Fruit fly (Drosophila melanogaster) whole organism, prepupa: ENCODE results near the gene Ir7c.
A peak's percentile ranks its signal among the peaks of the same experiment; 100 is the strongest.

ENCODE experiments used
- Blimp-1 ChIP-seq: fragments of 200-800 bp; sonication (Bioruptor generic); optimal IDR thresholded peaks from 3 replicates; lab custom pipeline; 2017; ENCODE audit warnings: missing biosample characterization, missing genetic modification characterization, mild to moderate bottlenecking, moderate library complexity, missing genetic modification reagents
- CG11762 ChIP-seq: fragments of 200-800 bp; sonication (Bioruptor generic); optimal IDR thresholded peaks from 3 replicates; lab custom pipeline; 2016; ENCODE audit warnings: missing biosample characterization, missing genetic modification characterization; ENCODE audit not compliant: insufficient read depth
- CG11902 ChIP-seq: fragments of 200-800 bp; sonication (Bioruptor generic); optimal IDR thresholded peaks from 3 replicates; lab custom pipeline; 2016; ENCODE audit warnings: missing biosample characterization, missing genetic modification characterization
- CG15336 ChIP-seq: fragments of 200-800 bp; sonication (Bioruptor generic); IDR thresholded peaks from 2 replicates; pipeline ENCODE4 v1.3.6; 2022; ENCODE audit warnings: missing biosample characterization, missing genetic modification characterization
- CG1621 ChIP-seq: fragments of 200-800 bp; sonication (Bioruptor generic); optimal IDR thresholded peaks from 3 replicates; lab custom pipeline; 2018; ENCODE audit warnings: missing biosample characterization, mild to moderate bottlenecking, missing genetic modification characterization
- CG3032 ChIP-seq: fragments of 200-800 bp; optimal IDR thresholded peaks from 2 replicates; lab custom pipeline; 2019; ENCODE audit warnings: missing biosample characterization, mild to moderate bottlenecking, missing genetic modification characterization, moderate library complexity
- CG34406 ChIP-seq: fragments of 200-800 bp; sonication (Bioruptor generic); optimal IDR thresholded peaks from 3 replicates; lab custom pipeline; 2016; ENCODE audit warnings: missing biosample characterization, missing genetic modification characterization
- CG3919 ChIP-seq: fragments of 200-800 bp; sonication (Bioruptor generic); optimal IDR thresholded peaks from 3 replicates; lab custom pipeline; 2016; ENCODE audit warnings: missing biosample characterization, missing genetic modification characterization
- CG4318 ChIP-seq: fragments of 200-800 bp; sonication (Bioruptor generic); optimal IDR thresholded peaks from 3 replicates; lab custom pipeline; 2017; ENCODE audit warnings: missing biosample characterization, mild to moderate bottlenecking, missing genetic modification characterization
- CG6163 ChIP-seq: fragments of 200-800 bp; sonication (Bioruptor generic); IDR thresholded peaks from 3 replicates; pipeline ENCODE4 v1.3.6; 2022; ENCODE audit warnings: missing biosample characterization, missing genetic modification characterization
- CG6276 ChIP-seq: fragments of 200-800 bp; sonication (Bioruptor generic); optimal IDR thresholded peaks from 2 replicates; lab custom pipeline; 2017; ENCODE audit warnings: missing biosample characterization, mild to moderate bottlenecking, missing genetic modification characterization
- CG6808 ChIP-seq: fragments of 200-800 bp; sonication (Bioruptor generic); optimal IDR thresholded peaks from 3 replicates; lab custom pipeline; 2017; ENCODE audit warnings: missing biosample characterization, missing genetic modification characterization, mild to moderate bottlenecking, moderate library complexity, missing genetic modification reagents
- CG6854 ChIP-seq: fragments of 200-800 bp; sonication (Bioruptor generic); optimal IDR thresholded peaks from 2 replicates; lab custom pipeline; 2017; ENCODE audit warnings: missing biosample characterization, mild to moderate bottlenecking, missing genetic modification characterization
- CG8319 ChIP-seq: fragments of 200-800 bp; sonication (Bioruptor generic); optimal IDR thresholded peaks from 3 replicates; lab custom pipeline; 2016; ENCODE audit warnings: missing biosample characterization, missing genetic modification characterization
- CG8632 ChIP-seq: fragments of 200-800 bp; sonication (Bioruptor generic); optimal IDR thresholded peaks from 3 replicates; lab custom pipeline; 2016; ENCODE audit warnings: missing biosample characterization, missing genetic modification characterization
- CG9139 ChIP-seq: fragments of 200-800 bp; sonication (Bioruptor generic); optimal IDR thresholded peaks from 3 replicates; lab custom pipeline; 2017; ENCODE audit warnings: missing biosample characterization, mild to moderate bottlenecking, missing genetic modification characterization
- Eip75B ChIP-seq: fragments of 200-800 bp; sonication (Bioruptor generic); optimal IDR thresholded peaks from 3 replicates; lab custom pipeline; 2016; ENCODE audit warnings: missing biosample characterization, missing genetic modification characterization
- Eip78C ChIP-seq: fragments of 200-800 bp; sonication (Bioruptor generic); peaks from one replicate; lab custom pipeline; 2016; ENCODE audit warnings: missing biosample characterization, missing genetic modification characterization
- Eip93F ChIP-seq: fragments of 200-800 bp; sonication (Bioruptor generic); optimal IDR thresholded peaks from 2 replicates; lab custom pipeline; 2016; ENCODE audit warnings: missing biosample characterization, mild to moderate bottlenecking, missing genetic modification characterization
- Ets21C ChIP-seq: fragments of 200-800 bp; sonication (Bioruptor generic); optimal IDR thresholded peaks from 3 replicates; lab custom pipeline; 2016; ENCODE audit warnings: missing biosample characterization, missing genetic modification characterization
- Ets96B ChIP-seq: fragments of 200-800 bp; optimal IDR thresholded peaks from 2 replicates; lab custom pipeline; 2019; ENCODE audit warnings: missing biosample characterization, mild to moderate bottlenecking, missing genetic modification characterization, moderate library complexity
- Gug ChIP-seq: fragments of 200-800 bp; sonication (Bioruptor generic); IDR thresholded peaks from 2 replicates; pipeline ENCODE4 v1.3.6; 2022; ENCODE audit warnings: missing biosample characterization, missing genetic modification characterization
- Hr38 ChIP-seq: sonication (Bioruptor generic); optimal IDR thresholded peaks from 2 replicates; lab custom pipeline; 2016; ENCODE audit warnings: missing biosample characterization, missing genetic modification characterization
- Hr39 ChIP-seq: fragments of 200-800 bp; sonication (Bioruptor generic); optimal IDR thresholded peaks from 2 replicates; lab custom pipeline; 2016; ENCODE audit warnings: missing biosample characterization, missing genetic modification characterization
- Hr4 ChIP-seq: fragments of 200-800 bp; sonication (Bioruptor generic); optimal IDR thresholded peaks from 3 replicates; lab custom pipeline; 2016; ENCODE audit warnings: missing biosample characterization, missing genetic modification characterization
- Lpt ChIP-seq: fragments of 200-800 bp; sonication (Bioruptor generic); optimal IDR thresholded peaks from 3 replicates; lab custom pipeline; 2016; ENCODE audit warnings: missing biosample characterization, missing genetic modification characterization
- Met ChIP-seq: fragments of 200-800 bp; sonication (Bioruptor generic); optimal IDR thresholded peaks from 3 replicates; lab custom pipeline; 2016; ENCODE audit warnings: missing biosample characterization, missing genetic modification characterization
- OdsH ChIP-seq: fragments of 200-800 bp; sonication (Bioruptor generic); optimal IDR thresholded peaks from 3 replicates; lab custom pipeline; 2016; ENCODE audit warnings: missing biosample characterization, missing genetic modification characterization
- Smox ChIP-seq: fragments of 200-800 bp; sonication (Bioruptor generic); optimal IDR thresholded peaks from 3 replicates; lab custom pipeline; 2016; ENCODE audit warnings: missing biosample characterization, missing genetic modification characterization
- Sox102F ChIP-seq: fragments of 200-800 bp; sonication (Bioruptor generic); optimal IDR thresholded peaks from 2 replicates; lab custom pipeline; 2016; ENCODE audit warnings: missing biosample characterization, mild to moderate bottlenecking, missing genetic modification characterization
- Sox14 ChIP-seq: fragments of 200-800 bp; sonication (Bioruptor generic); optimal IDR thresholded peaks from 3 replicates; lab custom pipeline; 2016; ENCODE audit warnings: missing biosample characterization, missing genetic modification characterization
- acj6 ChIP-seq: fragments of 200-800 bp; sonication (Bioruptor generic); optimal IDR thresholded peaks from 3 replicates; lab custom pipeline; 2016; ENCODE audit warnings: missing biosample characterization, missing genetic modification characterization
- cyc ChIP-seq: fragments of 200-800 bp; sonication (Bioruptor generic); optimal IDR thresholded peaks from 3 replicates; lab custom pipeline; 2016; ENCODE audit warnings: missing biosample characterization, missing genetic modification characterization
- dsx ChIP-seq: fragments of 200-800 bp; optimal IDR thresholded peaks from 3 replicates; lab custom pipeline; 2019; ENCODE audit warnings: missing biosample characterization, mild to moderate bottlenecking, missing genetic modification characterization, moderate library complexity; ENCODE audit not compliant: poor library complexity, severe bottlenecking
- esn ChIP-seq: fragments of 200-800 bp; sonication (Bioruptor generic); optimal IDR thresholded peaks from 2 replicates; lab custom pipeline; 2016; ENCODE audit warnings: missing biosample characterization, mild to moderate bottlenecking, missing genetic modification characterization, moderate library complexity
- fd59A ChIP-seq: fragments of 200-800 bp; sonication (Bioruptor generic); optimal IDR thresholded peaks from 2 replicates; lab custom pipeline; 2017; ENCODE audit warnings: missing biosample characterization, mild to moderate bottlenecking, missing genetic modification characterization, missing genetic modification reagents
- fd85E ChIP-seq: fragments of 200-800 bp; sonication (Bioruptor generic); optimal IDR thresholded peaks from 3 replicates; lab custom pipeline; 2016; ENCODE audit warnings: missing biosample characterization, missing genetic modification characterization
- fkh ChIP-seq: fragments of 200-800 bp; sonication (Bioruptor generic); optimal IDR thresholded peaks from 3 replicates; lab custom pipeline; 2017; ENCODE audit warnings: missing biosample characterization, mild to moderate bottlenecking, missing genetic modification characterization, moderate library complexity
- lz ChIP-seq: fragments of 200-800 bp; sonication (Bioruptor generic); optimal IDR thresholded peaks from 3 replicates; lab custom pipeline; 2016; ENCODE audit warnings: missing biosample characterization, missing genetic modification characterization
- pdm3 ChIP-seq: fragments of 200-800 bp; sonication (Bioruptor generic); optimal IDR thresholded peaks from 3 replicates; lab custom pipeline; 2016; ENCODE audit warnings: missing biosample characterization, missing genetic modification characterization
- salr ChIP-seq, 2 experiments: fragments of 200-800 bp; sonication (Bioruptor generic); optimal IDR thresholded peaks; 3 replicates each; lab custom pipeline; 2016 to 2018; ENCODE audit warnings: missing biosample characterization in 2 of 2, missing genetic modification characterization in 2 of 2, mild to moderate bottlenecking in 1 of 2
- spab ChIP-seq: fragments of 200-800 bp; sonication (Bioruptor generic); optimal IDR thresholded peaks from 2 replicates; lab custom pipeline; 2017; ENCODE audit warnings: missing biosample characterization, mild to moderate bottlenecking, missing genetic modification characterization, missing genetic modification reagents
- svp ChIP-seq: fragments of 200-800 bp; sonication (Bioruptor generic); peaks from one replicate; lab custom pipeline; 2016; ENCODE audit warnings: missing biosample characterization, missing genetic modification characterization
- topi ChIP-seq: fragments of 200-800 bp; sonication (Bioruptor generic); optimal IDR thresholded peaks from 3 replicates; lab custom pipeline; 2016; ENCODE audit warnings: missing biosample characterization, missing genetic modification characterization
- vri ChIP-seq: fragments of 200-800 bp; sonication (Bioruptor generic); optimal IDR thresholded peaks from 3 replicates; lab custom pipeline; 2016; ENCODE audit warnings: missing biosample characterization, mild to moderate bottlenecking, missing genetic modification characterization

The Ir7c gene

DNA sequence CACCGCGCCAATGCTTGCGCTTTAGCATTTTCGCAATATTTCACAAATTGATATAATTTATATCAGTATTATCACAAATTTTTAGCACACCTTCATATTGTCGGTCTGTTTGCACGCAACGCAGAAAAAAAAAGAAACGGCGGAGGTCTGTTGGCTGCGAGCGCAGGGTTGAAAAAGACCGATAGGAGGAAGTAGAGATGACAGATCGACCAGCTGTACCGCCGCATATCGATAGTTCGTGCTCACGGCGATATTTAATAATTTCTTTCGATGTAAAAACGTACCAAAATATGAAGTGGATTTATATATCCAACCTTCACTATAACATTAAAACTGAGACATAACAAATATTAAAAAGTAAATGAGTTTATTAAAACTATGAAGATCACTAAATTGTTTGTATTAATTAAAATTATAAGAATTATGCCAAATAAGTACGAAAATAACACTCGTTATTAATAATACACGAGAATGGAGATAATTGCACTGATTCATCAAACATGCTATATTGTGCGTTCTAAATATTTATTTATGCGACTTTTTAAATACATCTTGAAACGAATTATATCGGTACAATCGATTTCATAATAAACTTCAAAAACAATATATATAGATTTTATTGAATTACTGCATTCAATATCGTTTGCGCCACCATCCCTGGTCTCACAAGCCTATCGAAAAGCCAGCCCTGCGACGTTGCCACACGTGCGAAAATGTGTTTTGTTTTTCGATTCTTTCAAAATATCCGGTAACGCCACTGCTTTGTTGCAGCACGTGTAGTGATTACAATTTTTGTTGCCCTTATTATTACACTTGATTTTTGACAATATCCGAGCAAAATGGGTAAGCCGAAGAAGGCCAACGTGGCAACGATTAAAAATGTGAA lies 27.2 kb downstream of the Ir7c start, which contains the start of the genes RpS6 and bys (continued):
- TF ChIP-seq CG6808 (GFP tag; lab: Kevin White, UChicago) (peak; percentile 27), Hr4 (GFP tag; lab: Kevin White, UChicago) (no peak), Gug (GFP tag; lab: Robert Waterston, UW) (peak; percentile 15; the same call in 1 of the 2 replicates), lz (GFP tag; lab: Kevin White, UChicago) (peak; percentile 38), Sox14 (GFP tag; lab: Kevin White, UChicago) (peak; percentile 42), esn (peak; percentile 59), vri (GFP tag; lab: Kevin White, UChicago) (peak; percentile 40), Ets96B (tag; lab: Kevin White, UChicago) (no peak), pdm3 (GFP tag; lab: Kevin White, UChicago) (peak; percentile 33), CG11762 (no peak), acj6 (GFP tag; lab: Kevin White, UChicago) (peak; percentile 42), CG4318 (no peak), svp (peak; percentile 64), salr (GFP tag; optimal IDR thresholded peaks at IDR 0.05; lab: Kevin White, UChicago) (peak in 1 of 2 experiments; percentile 26), CG8319 (peak; percentile 6), CG3919 (GFP tag; lab: Kevin White, UChicago) (peak; percentile 68), Hr39 (GFP tag; lab: Kevin White, UChicago) (peak; percentile 22), Eip78C (GFP tag; lab: Kevin White, UChicago) (peak; percentile 76), Met (GFP tag; lab: Kevin White, UChicago) (peak; percentile 44), fkh (peak; percentile 7), CG1621 (tag; lab: Kevin White, UChicago) (peak; percentile 11), dsx (no peak), topi (peak; percentile 36), CG9139 (GFP tag; lab: Kevin White, UChicago) (peak; percentile 64), Ets21C (GFP tag; lab: Kevin White, UChicago) (peak; percentile 2), Hr38 (GFP tag; lab: Kevin White, UChicago) (no peak), CG6163 (peak; percentile 70), cyc (GFP tag; lab: Kevin White, UChicago) (peak; percentile 28), OdsH (GFP tag; lab: Kevin White, UChicago) (peak; percentile 23), Blimp-1 (no peak), Eip93F (peak; percentile 34)
- TF ChIP-seq, all 60 proteins: peak for 44

DNA sequence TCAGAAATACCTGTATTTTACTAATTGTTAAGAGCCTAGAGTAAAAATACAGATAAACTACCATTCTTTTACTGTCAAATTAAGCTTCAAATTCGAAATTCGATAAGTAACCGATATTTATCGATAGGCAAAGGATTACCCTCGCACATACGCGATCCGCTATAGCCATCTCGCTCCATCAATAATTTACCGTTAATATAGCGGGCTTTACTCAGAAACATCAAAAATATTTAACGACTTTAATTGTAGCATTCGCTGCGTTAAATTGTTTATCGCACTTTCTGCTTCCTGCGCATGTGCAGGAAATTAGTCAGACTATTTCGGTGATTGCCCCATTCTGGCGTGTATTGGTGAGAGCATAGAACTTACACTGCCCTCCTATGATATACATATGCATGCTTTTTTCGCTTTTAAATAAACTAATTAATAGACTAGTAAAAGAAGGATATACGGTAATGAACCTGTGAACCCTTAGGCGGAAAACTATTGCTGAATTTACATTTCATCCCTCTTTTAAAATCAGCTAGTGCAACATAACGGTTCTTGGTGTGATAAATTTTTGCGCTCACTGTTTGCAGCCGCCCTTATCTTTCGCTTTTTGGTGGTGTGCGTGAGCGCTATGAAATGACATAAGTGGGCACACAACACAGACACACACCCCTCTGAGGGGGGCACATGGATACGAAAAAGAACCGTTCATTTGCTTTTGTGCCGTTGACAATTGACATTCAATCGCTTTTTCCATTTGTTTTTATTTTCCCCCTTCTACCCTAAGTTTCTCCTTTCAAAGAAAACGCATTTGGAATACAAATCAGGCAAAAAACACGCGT lies 34.3 kb downstream of the Ir7c start, which contains the start of the genes dpr14 and spidey:
Gene dpr14, minus strand, starts transcription at position 48 of the 830 bp plus-strand sequence.
Gene spidey, plus strand, starts transcription at position 693 of the 830 bp plus-strand sequence.
- TF ChIP-seq CG3032 (tag; lab: Kevin White, UChicago) (peak; percentile 70), dsx (peak; percentile 75), Hr38 (GFP tag; lab: Kevin White, UChicago) (no peak), Eip93F (peak; percentile 17), Sox102F (GFP tag; lab: Kevin White, UChicago) (peak; percentile 83), CG8632 (GFP tag; lab: Kevin White, UChicago) (peak; percentile 66), Ets21C (GFP tag; lab: Kevin White, UChicago) (peak; percentile 70), fd59A (GFP tag; lab: Kevin White, UChicago) (peak; percentile 65), acj6 (GFP tag; lab: Kevin White, UChicago) (peak; percentile 75), CG15336 (peak; percentile 85), svp (peak; percentile 90), topi (peak; percentile 83), Eip75B (peak; percentile 84), CG6276 (GFP tag; lab: Kevin White, UChicago) (peak; percentile 81), Lpt (GFP tag; lab: Kevin White, UChicago) (peak; percentile 79), CG11902 (GFP tag; lab: Kevin White, UChicago) (peak; percentile 37), Met (GFP tag; lab: Kevin White, UChicago) (peak; percentile 88), CG6854 (GFP tag; lab: Kevin White, UChicago) (peak; percentile 63), salr (GFP tag; optimal IDR thresholded peaks at IDR 0.05; lab: Kevin White, UChicago) (peak; percentile 57 to 64), fkh (peak; percentile 66), spab (peak; percentile 65), esn (peak; percentile 77), CG9139 (GFP tag; lab: Kevin White, UChicago) (peak; percentile 60), CG34406 (GFP tag; lab: Kevin White, UChicago) (peak; percentile 73), lz (GFP tag; lab: Kevin White, UChicago) (peak; percentile 82), Smox (no peak), vri (GFP tag; lab: Kevin White, UChicago) (peak; percentile 99), fd85E (GFP tag; lab: Kevin White, UChicago) (peak; percentile 21)
